Worm (Caenorhabditis elegans) whole organism, mixed stage, embryonic: ENCODE data around the gene aexr-2.

Experiments used
- M03D4.4 ChIP-seq: sonication (generic microtip); optimal IDR thresholded peaks from 2 replicates; lab custom pipeline; 2017; ENCODE audit warnings: mild to moderate bottlenecking, missing genetic modification characterization, missing compliant biosample characterization
- bed-3 ChIP-seq: fragments of 200-800 bp; sonication (Bioruptor generic); optimal IDR thresholded peaks from 3 replicates; lab custom pipeline; 2018; ENCODE audit warnings: mild to moderate bottlenecking, missing genetic modification characterization, moderate library complexity, missing compliant biosample characterization
- blmp-1 ChIP-seq: fragments of 150-350 bp; optimal IDR thresholded peaks from 2 replicates; lab custom pipeline; 2014; ENCODE audit warnings: missing biosample characterization, missing genetic modification characterization
- ceh-39 ChIP-seq: fragments of 150-350 bp; optimal IDR thresholded peaks from 2 replicates; lab custom pipeline; 2014; ENCODE audit warnings: missing biosample characterization, missing genetic modification characterization
- ceh-43 ChIP-seq: fragments of 200-800 bp; sonication (Bioruptor generic); optimal IDR thresholded peaks from 2 replicates; lab custom pipeline; 2018; ENCODE audit warnings: mild to moderate bottlenecking, missing genetic modification characterization, moderate library complexity, missing compliant biosample characterization
- ceh-83 ChIP-seq: fragments of 200-800 bp; sonication (Bioruptor generic); optimal IDR thresholded peaks from 2 replicates; lab custom pipeline; 2018; ENCODE audit warnings: mild to moderate bottlenecking, missing genetic modification characterization, missing compliant biosample characterization
- ces-1 ChIP-seq: fragments of 150-350 bp; optimal IDR thresholded peaks from 2 replicates; lab custom pipeline; 2014; ENCODE audit warnings: missing biosample characterization, missing genetic modification reagents, missing genetic modification characterization
- drap-1 ChIP-seq: fragments of 200-800 bp; sonication (Bioruptor generic); optimal IDR thresholded peaks from 3 replicates; lab custom pipeline; 2018; ENCODE audit warnings: mild to moderate bottlenecking, missing genetic modification characterization, missing compliant biosample characterization
- elt-1 ChIP-seq: sonication (generic microtip); optimal IDR thresholded peaks from 2 replicates; lab custom pipeline; 2017; ENCODE audit warnings: missing genetic modification characterization, mild to moderate bottlenecking, missing compliant biosample characterization, antibody characterized with exemption, moderate library complexity, borderline replicate concordance; ENCODE audit not compliant: insufficient read depth
- elt-3 ChIP-seq: fragments of 150-350 bp; optimal IDR thresholded peaks from 2 replicates; lab custom pipeline; 2014; ENCODE audit warnings: missing biosample characterization, missing genetic modification characterization
- flh-1 ChIP-seq: fragments of 200-800 bp; sonication (Bioruptor generic); optimal IDR thresholded peaks from 2 replicates; lab custom pipeline; 2018; ENCODE audit warnings: mild to moderate bottlenecking, missing genetic modification characterization, moderate library complexity, missing compliant biosample characterization
- hlh-1 ChIP-seq: fragments of 150-350 bp; optimal IDR thresholded peaks from 2 replicates; lab custom pipeline; 2014; ENCODE audit warnings: missing biosample characterization, missing genetic modification reagents, missing genetic modification characterization
- lin-32 ChIP-seq: fragments of 200-800 bp; sonication (Bioruptor generic); optimal IDR thresholded peaks from 2 replicates; lab custom pipeline; 2018; ENCODE audit warnings: mild to moderate bottlenecking, missing genetic modification characterization, missing compliant biosample characterization
- lsy-2 ChIP-seq: fragments of 150-350 bp; optimal IDR thresholded peaks from 2 replicates; lab custom pipeline; 2014; ENCODE audit warnings: missing biosample characterization, missing genetic modification characterization
- mab-5 ChIP-seq: fragments of 150-350 bp; optimal IDR thresholded peaks from 2 replicates; lab custom pipeline; 2014; ENCODE audit warnings: missing biosample characterization, missing genetic modification characterization
- mep-1 ChIP-seq: fragments of 150-350 bp; optimal IDR thresholded peaks from 2 replicates; lab custom pipeline; 2017; ENCODE audit warnings: missing biosample characterization, missing genetic modification reagents, missing genetic modification characterization, inconsistent platforms
- mls-2 ChIP-seq: sonication (generic microtip); optimal IDR thresholded peaks from 2 replicates; lab custom pipeline; 2016; ENCODE audit warnings: mild to moderate bottlenecking, missing genetic modification characterization, moderate library complexity, missing compliant biosample characterization
- nhr-12 ChIP-seq: fragments of 150-350 bp; optimal IDR thresholded peaks from 2 replicates; lab custom pipeline; 2014; ENCODE audit warnings: missing biosample characterization, missing genetic modification characterization
- nhr-2 ChIP-seq: fragments of 150-350 bp; optimal IDR thresholded peaks from 2 replicates; lab custom pipeline; 2014; ENCODE audit warnings: missing biosample characterization, missing genetic modification characterization
- nhr-28 ChIP-seq: fragments of 150-350 bp; optimal IDR thresholded peaks from 2 replicates; lab custom pipeline; 2014; ENCODE audit warnings: missing biosample characterization, missing genetic modification characterization
- nhr-76 ChIP-seq: sonication (generic microtip); optimal IDR thresholded peaks from 2 replicates; lab custom pipeline; 2017; ENCODE audit warnings: missing biosample characterization, missing genetic modification characterization
- pha-4 ChIP-seq: fragments of 150-350 bp; optimal IDR thresholded peaks from 2 replicates; lab custom pipeline; 2018; ENCODE audit warnings: missing biosample characterization, missing genetic modification reagents, missing genetic modification characterization
- sem-2 ChIP-seq: fragments of 200-800 bp; sonication (Bioruptor generic); optimal IDR thresholded peaks from 2 replicates; lab custom pipeline; 2018; ENCODE audit warnings: mild to moderate bottlenecking, missing genetic modification characterization, missing compliant biosample characterization
- snpc-4 ChIP-seq: fragments of 150-350 bp; optimal IDR thresholded peaks from 2 replicates; lab custom pipeline; 2014; ENCODE audit warnings: missing biosample characterization, missing genetic modification characterization
- sptf-1 ChIP-seq: sonication (generic microtip); optimal IDR thresholded peaks from 2 replicates; lab custom pipeline; 2017; ENCODE audit warnings: mild to moderate bottlenecking, missing genetic modification characterization, moderate library complexity, missing compliant biosample characterization
- tbx-8 ChIP-seq: fragments of 200-800 bp; sonication (Bioruptor generic); optimal IDR thresholded peaks from 2 replicates; lab custom pipeline; 2018; ENCODE audit warnings: mild to moderate bottlenecking, missing genetic modification characterization, moderate library complexity, missing compliant biosample characterization
- unc-120 ChIP-seq: sonication (generic microtip); optimal IDR thresholded peaks from 2 replicates; lab custom pipeline; 2017; ENCODE audit warnings: missing genetic modification characterization, missing compliant biosample characterization; ENCODE audit not compliant: poor library complexity, severe bottlenecking
- unc-62 ChIP-seq: fragments of 150-350 bp; optimal IDR thresholded peaks from 2 replicates; lab custom pipeline; 2014; ENCODE audit warnings: missing biosample characterization, missing genetic modification reagents, missing genetic modification characterization
- zip-8 ChIP-seq: fragments of 150-350 bp; optimal IDR thresholded peaks from 2 replicates; lab custom pipeline; 2014; ENCODE audit warnings: missing biosample characterization, missing genetic modification characterization
- ztf-11 ChIP-seq: fragments of 150-350 bp; optimal IDR thresholded peaks from 2 replicates; lab custom pipeline; 2014; ENCODE audit warnings: missing biosample characterization, missing genetic modification characterization

aexr-2 gene

ce11 chrX:6640570-6641199 lies 9.3 kb upstream of the aexr-2 start, which contains the start of gene nhr-120:
nhr-120 (minus strand) TSS chrX:6640620.
- TF ChIP-seq ceh-83 (GFP tag; lab: Kevin White, UChicago) (no peak), tbx-8 (GFP tag; lab: Kevin White, UChicago) (no peak), unc-62 (no peak), ztf-11 (no peak), ceh-43 (no peak), elt-1 (no peak), flh-1 (GFP tag; lab: Kevin White, UChicago) (no peak), mab-5 (no peak), hlh-1 (tag; lab: Kevin White, UChicago) (no peak), snpc-4 (no peak), lsy-2 (tag; lab: Kevin White, UChicago) (no peak), zip-8 (tag; lab: Kevin White, UChicago) (no peak)

- TF ChIP-seq drap-1 (GFP tag; lab: Kevin White, UChicago) = no peak
- no peak for TF ChIP-seq lin-32 (GFP tag; lab: Kevin White, UChicago)
- TF ChIP-seq M03D4.4 (tag; lab: Kevin White, UChicago) = no peak
- TF ChIP-seq pha-4 (tag; lab: Kevin White, UChicago) = no peak
- TF ChIP-seq unc-62 = no peak
- no peak for TF ChIP-seq zip-8 (tag; lab: Kevin White, UChicago)
- no peak for TF ChIP-seq nhr-76 (tag; lab: Kevin White, UChicago)
- no peak for TF ChIP-seq bed-3 (GFP tag; lab: Kevin White, UChicago)
- TF ChIP-seq nhr-12 = no peak
- TF ChIP-seq mab-5 = no peak
These were observed 7.7 kb upstream of the aexr-2 start for ce11 chrX:6638985-6639573.

ce11 chrX:6637933-6638332 lies 6.6 kb upstream of the aexr-2 start:
- TF ChIP-seq ces-1 (GFP tag; lab: Kevin White, UChicago) (no peak), sptf-1 (tag; lab: Kevin White, UChicago) (no peak), hlh-1 (tag; lab: Kevin White, UChicago) (no peak), snpc-4 (no peak), mab-5 (no peak), ceh-83 (GFP tag; lab: Kevin White, UChicago) (no peak), ceh-39 (tag; lab: Kevin White, UChicago) (no peak), blmp-1 (tag; lab: Kevin White, UChicago) (no peak), M03D4.4 (tag; lab: Kevin White, UChicago) (no peak), sem-2 (GFP tag; lab: Kevin White, UChicago) (no peak), lin-32 (GFP tag; lab: Kevin White, UChicago) (no peak), mep-1 (no peak), nhr-2 (tag; lab: Kevin White, UChicago) (no peak), ztf-11 (no peak), nhr-28 (tag; lab: Kevin White, UChicago) (no peak)
- TF ChIP-seq, all 35 proteins: peak for 0

- no peak for TF ChIP-seq elt-3 (tag; lab: Kevin White, UChicago)
These were observed 3.8 kb upstream of the aexr-2 start, which contains the start of gene aexr-1 for ce11 chrX:6635173-6635572. aexr-1 (minus strand) TSS chrX:6635273.

- TF ChIP-seq snpc-4 = no peak
- no peak for TF ChIP-seq mab-5
- TF ChIP-seq zip-8 (tag; lab: Kevin White, UChicago) = no peak
- no peak for TF ChIP-seq nhr-12
- no peak for TF ChIP-seq drap-1 (GFP tag; lab: Kevin White, UChicago)
- no peak for TF ChIP-seq sem-2 (GFP tag; lab: Kevin White, UChicago)
- TF ChIP-seq flh-1 (GFP tag; lab: Kevin White, UChicago) = no peak
- no peak for TF ChIP-seq unc-120 (tag; lab: Kevin White, UChicago)
- TF ChIP-seq pha-4 (tag; lab: Kevin White, UChicago) = no peak
- TF ChIP-seq lsy-2 (tag; lab: Kevin White, UChicago) = no peak
- TF ChIP-seq sptf-1 (tag; lab: Kevin White, UChicago) = no peak
- no peak for TF ChIP-seq mls-2 (tag; lab: Kevin White, UChicago)
- TF ChIP-seq ztf-11 = no peak
- no peak for TF ChIP-seq ces-1 (GFP tag; lab: Kevin White, UChicago)
These were observed 692 bp downstream of the aexr-2 start for ce11 chrX:6630645-6631044.
